Fruit fly (Drosophila melanogaster) whole organism, embryonic: ENCODE data around the gene CG43796.

Experiments used
- Bgb ChIP-seq: fragments of 200-800 bp; sonication (Bioruptor generic); IDR thresholded peaks from 2 replicates; pipeline ENCODE4 v1.3.6; 2022; ENCODE audit warnings: missing biosample characterization, missing genetic modification characterization; ENCODE audit not compliant: partially characterized antibody
- CG14441 ChIP-seq: fragments of 200-800 bp; sonication (Bioruptor generic); IDR thresholded peaks from 2 replicates; pipeline ENCODE4 v1.3.6; 2022; ENCODE audit warnings: missing biosample characterization, missing genetic modification characterization
- CG15601 ChIP-seq: fragments of 200-800 bp; sonication (Bioruptor generic); optimal IDR thresholded peaks from 3 replicates; lab custom pipeline; 2019; ENCODE audit warnings: missing biosample characterization, mild to moderate bottlenecking, missing genetic modification characterization, moderate library complexity
- CG16813 ChIP-seq: fragments of 200-800 bp; sonication (Bioruptor generic); IDR thresholded peaks from 3 replicates; pipeline ENCODE4 v1.3.6; 2022; ENCODE audit warnings: missing biosample characterization, missing genetic modification characterization; ENCODE audit not compliant: partially characterized antibody
- CG2678 ChIP-seq: fragments of 200-800 bp; sonication (Bioruptor generic); optimal IDR thresholded peaks from 3 replicates; lab custom pipeline; 2019; ENCODE audit warnings: missing biosample characterization, mild to moderate bottlenecking, missing genetic modification characterization, moderate library complexity
- CG34224 ChIP-seq: fragments of 200-800 bp; sonication (Bioruptor generic); IDR thresholded peaks from 3 replicates; pipeline ENCODE4 v1.3.6; 2022; ENCODE audit warnings: missing biosample characterization, missing genetic modification characterization; ENCODE audit not compliant: partially characterized antibody
- CG43689 ChIP-seq: fragments of 200-800 bp; sonication (Bioruptor generic); IDR thresholded peaks from 2 replicates; pipeline ENCODE4 v1.3.6; 2022; ENCODE audit warnings: missing biosample characterization, missing genetic modification characterization
- CG4707 ChIP-seq: fragments of 200-800 bp; sonication (Bioruptor generic); optimal IDR thresholded peaks from 2 replicates; lab custom pipeline; 2018; ENCODE audit warnings: missing biosample characterization, mild to moderate bottlenecking, missing genetic modification characterization, moderate library complexity
- CG6765 ChIP-seq: fragments of 200-800 bp; sonication (Bioruptor generic); optimal IDR thresholded peaks from 3 replicates; lab custom pipeline; 2017; ENCODE audit warnings: missing biosample characterization, mild to moderate bottlenecking, missing genetic modification characterization
- CrebB ChIP-seq: fragments of 200-800 bp; sonication (Bioruptor generic); optimal IDR thresholded peaks from 3 replicates; lab custom pipeline; 2018; ENCODE audit warnings: missing biosample characterization, mild to moderate bottlenecking, missing genetic modification characterization
- Deaf1 ChIP-seq: fragments of 200-800 bp; optimal IDR thresholded peaks from 3 replicates; lab custom pipeline; 2019; ENCODE audit warnings: missing biosample characterization, mild to moderate bottlenecking, missing genetic modification characterization, moderate library complexity
- Dll ChIP-seq: fragments of 200-800 bp; sonication (Bioruptor generic); IDR thresholded peaks from 4 replicates; pipeline ENCODE4 v1.3.6; 2022; ENCODE audit warnings: missing biosample characterization, missing genetic modification characterization; ENCODE audit not compliant: partially characterized antibody
- Drgx ChIP-seq: fragments of 200-800 bp; sonication (Bioruptor generic); IDR thresholded peaks from 2 replicates; pipeline ENCODE4 v1.3.6; 2022; ENCODE audit warnings: missing biosample characterization, missing genetic modification characterization
- E2f1 ChIP-seq: fragments of 200-800 bp; sonication (Bioruptor generic); IDR thresholded peaks from 2 replicates; pipeline ENCODE4 v1.3.6; 2022; ENCODE audit warnings: missing biosample characterization, missing genetic modification characterization
- Ets97D ChIP-seq: fragments of 200-800 bp; sonication (Bioruptor generic); optimal IDR thresholded peaks from 3 replicates; lab custom pipeline; 2016; ENCODE audit warnings: missing biosample characterization, missing genetic modification characterization
- Gug ChIP-seq: fragments of 200-800 bp; sonication (Bioruptor generic); IDR thresholded peaks from 4 replicates; pipeline ENCODE4 v1.3.6; 2022; ENCODE audit warnings: missing biosample characterization, missing genetic modification characterization
- H15 ChIP-seq: fragments of 200-800 bp; sonication (Bioruptor generic); IDR thresholded peaks from 3 replicates; pipeline ENCODE4 v1.3.6; 2022; ENCODE audit warnings: missing biosample characterization, missing genetic modification characterization
- H2.0 ChIP-seq: fragments of 200-800 bp; sonication (Bioruptor generic); IDR thresholded peaks from 2 replicates; pipeline ENCODE4 v1.3.6; 2022; ENCODE audit warnings: missing biosample characterization, missing genetic modification characterization
- HLH54F ChIP-seq: fragments of 200-800 bp; sonication (Bioruptor generic); optimal IDR thresholded peaks from 3 replicates; lab custom pipeline; 2016; ENCODE audit warnings: missing biosample characterization, missing genetic modification characterization
- Hand ChIP-seq: fragments of 200-800 bp; sonication (Bioruptor generic); optimal IDR thresholded peaks from 2 replicates; lab custom pipeline; 2017; ENCODE audit warnings: mild to moderate bottlenecking, missing biosample characterization, missing genetic modification reagents, missing genetic modification characterization
- Hmx ChIP-seq: fragments of 200-800 bp; sonication (Bioruptor generic); optimal IDR thresholded peaks from 2 replicates; lab custom pipeline; 2016; ENCODE audit warnings: missing biosample characterization, missing genetic modification characterization
- Max ChIP-seq: fragments of 200-800 bp; sonication (Bioruptor generic); optimal IDR thresholded peaks from 2 replicates; lab custom pipeline; 2016; ENCODE audit warnings: missing biosample characterization, mild to moderate bottlenecking, missing genetic modification characterization
- Mrtf ChIP-seq: fragments of 200-800 bp; sonication (Bioruptor generic); IDR thresholded peaks from 3 replicates; pipeline ENCODE4 v1.3.6; 2022; ENCODE audit warnings: missing biosample characterization, missing genetic modification characterization
- Sox102F ChIP-seq: fragments of 200-800 bp; sonication (Bioruptor generic); optimal IDR thresholded peaks from 2 replicates; lab custom pipeline; 2018; ENCODE audit warnings: missing biosample characterization, mild to moderate bottlenecking, missing genetic modification characterization, moderate library complexity
- Stat92E ChIP-seq, 3 experiments: fragments of >200 bp in 2 of 3; fragments of 200-800 bp in 1 of 3; sonication (Bioruptor generic) in 1 of 3; optimal IDR thresholded peaks; 2 replicates each; lab custom pipeline; 2017 to 2019; ENCODE audit warnings: missing biosample characterization in 3 of 3, missing genetic modification characterization in 3 of 3, mild to moderate bottlenecking in 1 of 3, moderate library complexity in 1 of 3
- bbx ChIP-seq: fragments of 200-800 bp; sonication (Bioruptor generic); IDR thresholded peaks from 2 replicates; pipeline ENCODE4 v1.3.6; 2022; ENCODE audit warnings: missing biosample characterization, missing genetic modification characterization; ENCODE audit not compliant: partially characterized antibody
- bsh ChIP-seq, 2 experiments: fragments of 200-800 bp; sonication (Bioruptor generic); optimal IDR thresholded peaks; 2 replicates each; lab custom pipeline; 2017 to 2018; ENCODE audit warnings: mild to moderate bottlenecking in 2 of 2, missing biosample characterization in 2 of 2, missing genetic modification characterization in 2 of 2, moderate library complexity in 1 of 2
- cg ChIP-seq: fragments of 200-800 bp; sonication (Bioruptor generic); optimal IDR thresholded peaks from 3 replicates; lab custom pipeline; 2019; ENCODE audit warnings: missing biosample characterization, mild to moderate bottlenecking, missing genetic modification characterization, moderate library complexity
- chn ChIP-seq: fragments of 200-800 bp; sonication (Bioruptor generic); optimal IDR thresholded peaks from 2 replicates; lab custom pipeline; 2016; ENCODE audit warnings: missing biosample characterization, missing genetic modification characterization
- crc ChIP-seq: fragments of 200-800 bp; sonication (Bioruptor generic); optimal IDR thresholded peaks from 2 replicates; lab custom pipeline; 2016; ENCODE audit warnings: missing biosample characterization, missing genetic modification characterization
- croc ChIP-seq: fragments of 200-800 bp; sonication (Bioruptor generic); conservative IDR thresholded peaks from 3 replicates; pipeline ENCODE4 v1.3.6; 2022; ENCODE audit warnings: missing biosample characterization, missing genetic modification characterization
- dysf ChIP-seq: fragments of 200-800 bp; sonication (Bioruptor generic); IDR thresholded peaks from 3 replicates; pipeline ENCODE4 v1.3.6; 2022; ENCODE audit warnings: missing biosample characterization, missing genetic modification characterization
- grn ChIP-seq: fragments of 200-800 bp; sonication (Bioruptor generic); optimal IDR thresholded peaks from 3 replicates; lab custom pipeline; 2017; ENCODE audit warnings: missing biosample characterization, missing genetic modification characterization
- insv ChIP-seq, 2 experiments: fragments of 200-800 bp; sonication (Bioruptor generic); optimal IDR thresholded peaks; 3 replicates each; lab custom pipeline; 2016 to 2018; ENCODE audit warnings: missing biosample characterization in 2 of 2, missing genetic modification characterization in 2 of 2
- jumu ChIP-seq: fragments of 200-800 bp; sonication (Bioruptor generic); optimal IDR thresholded peaks from 3 replicates; lab custom pipeline; 2016; ENCODE audit warnings: missing biosample characterization, missing genetic modification characterization
- ken ChIP-seq: fragments of 200-800 bp; sonication (Bioruptor generic); IDR thresholded peaks from 3 replicates; pipeline ENCODE4 v1.3.6; 2022; ENCODE audit warnings: missing biosample characterization, missing genetic modification characterization
- kni ChIP-seq: fragments of 200-800 bp; sonication (Bioruptor generic); optimal IDR thresholded peaks from 3 replicates; lab custom pipeline; 2017; ENCODE audit warnings: mild to moderate bottlenecking, missing biosample characterization, missing genetic modification reagents, missing genetic modification characterization
- lab ChIP-seq: fragments of 200-800 bp; sonication (Bioruptor generic); optimal IDR thresholded peaks from 3 replicates; lab custom pipeline; 2017; ENCODE audit warnings: missing biosample characterization, missing genetic modification characterization, mild to moderate bottlenecking, moderate library complexity, missing genetic modification reagents
- lola ChIP-seq, 3 experiments: fragments of >200 bp in 2 of 3; fragments of 200-800 bp in 1 of 3; sonication (Bioruptor generic) in 1 of 3; optimal IDR thresholded peaks; 2 replicates each; lab custom pipeline; 2017 to 2019; ENCODE audit warnings: missing biosample characterization in 3 of 3, missing genetic modification characterization in 3 of 3, mild to moderate bottlenecking in 1 of 3, moderate library complexity in 1 of 3
- lov ChIP-seq, 2 experiments: fragments of 200-800 bp in 1 of 2; fragments of >200 bp in 1 of 2; sonication (Bioruptor generic) in 1 of 2; IDR thresholded peaks in 1 of 2; optimal IDR thresholded peaks in 1 of 2; 2 replicates in 1 of 2; 3 replicates in 1 of 2; pipeline versions ENCODE4 v1.3.6 to Lab custom; 2017 to 2022; ENCODE audit warnings: missing biosample characterization in 1 of 2, missing genetic modification characterization in 1 of 2
- maf-S ChIP-seq: fragments of 200-800 bp; sonication (Bioruptor generic); optimal IDR thresholded peaks from 2 replicates; lab custom pipeline; 2016; ENCODE audit warnings: missing biosample characterization, missing genetic modification characterization
- mam ChIP-seq: fragments of 200-800 bp; sonication (Bioruptor generic); optimal IDR thresholded peaks from 3 replicates; lab custom pipeline; 2016; ENCODE audit warnings: missing biosample characterization, missing genetic modification characterization
- mirr ChIP-seq: fragments of 200-800 bp; sonication (Bioruptor generic); optimal IDR thresholded peaks from 3 replicates; lab custom pipeline; 2018; ENCODE audit warnings: missing biosample characterization, mild to moderate bottlenecking, missing genetic modification characterization
- nmo ChIP-seq: fragments of 200-800 bp; sonication (Bioruptor generic); optimal IDR thresholded peaks from 2 replicates; lab custom pipeline; 2018; ENCODE audit warnings: missing biosample characterization, mild to moderate bottlenecking, missing genetic modification characterization, moderate library complexity
- peb ChIP-seq: fragments of 200-800 bp; sonication (Bioruptor generic); IDR thresholded peaks from 2 replicates; pipeline ENCODE4 v1.3.6; 2022; ENCODE audit warnings: missing biosample characterization, missing genetic modification characterization
- row ChIP-seq: fragments of 200-800 bp; sonication (Bioruptor generic); IDR thresholded peaks from 3 replicates; pipeline ENCODE4 v1.3.6; 2022; ENCODE audit warnings: missing biosample characterization, missing genetic modification characterization
- sob ChIP-seq: fragments of 200-800 bp; sonication (Bioruptor generic); IDR thresholded peaks from 2 replicates; pipeline ENCODE4 v1.3.6; 2022; ENCODE audit warnings: missing biosample characterization, missing genetic modification characterization
- stc ChIP-seq: fragments of 200-800 bp; sonication (Bioruptor generic); IDR thresholded peaks from 2 replicates; pipeline ENCODE4 v1.3.6; 2022; ENCODE audit warnings: missing biosample characterization, missing genetic modification characterization
- tin ChIP-seq: fragments of 200-800 bp; sonication (Bioruptor generic); optimal IDR thresholded peaks from 3 replicates; lab custom pipeline; 2016; ENCODE audit warnings: missing biosample characterization, missing genetic modification characterization

CG43796 gene

dm6 chr2L:8517256-8517694 is 35.1 kb downstream of the CG43796 start, which contains the start of the genes mRpL51 and Uba4 (continued):
- TF ChIP-seq maf-S: no peak
- TF ChIP-seq tin (GFP tag; lab: Kevin White, UChicago): peak; percentile 45
- no peak for TF ChIP-seq Mrtf (GFP tag; lab: Robert Waterston, UW)
- TF ChIP-seq mam (GFP tag; lab: Kevin White, UChicago): peak; percentile 55
- TF ChIP-seq Hmx (GFP tag; lab: Kevin White, UChicago): no peak
- no peak for TF ChIP-seq E2f1 (GFP tag; lab: Robert Waterston, UW)
- no peak for TF ChIP-seq croc (GFP tag; lab: Robert Waterston, UW)
- TF ChIP-seq CG14441 (GFP tag; lab: Robert Waterston, UW): no peak
- peak; percentile 73; the same call in 3 of the 4 replicates for TF ChIP-seq Dll (GFP tag; lab: Robert Waterston, UW)
- peak; percentile 39; the same call in 1 of the 3 replicates for TF ChIP-seq row
- TF ChIP-seq nmo (GFP tag; lab: Kevin White, UChicago): peak; percentile 30
- TF ChIP-seq H2.0: no peak
- TF ChIP-seq jumu (GFP tag; lab: Kevin White, UChicago): peak; percentile 18
- TF ChIP-seq CG6765: no peak
- TF ChIP-seq Drgx (GFP tag; lab: Robert Waterston, UW): no peak
- no peak for TF ChIP-seq Gug
- no peak for TF ChIP-seq crc (GFP tag; lab: Kevin White, UChicago)
- no peak for TF ChIP-seq CrebB (tag; lab: Kevin White, UChicago)
- TF ChIP-seq Sox102F (GFP tag; lab: Kevin White, UChicago): no peak
- no peak for TF ChIP-seq lab (GFP tag; lab: Kevin White, UChicago)
- peak; percentile 43 for TF ChIP-seq Deaf1 (tag; lab: Kevin White, UChicago)
- peak; percentile 42; the same call in 1 of the 2 replicates for TF ChIP-seq bbx (GFP tag; lab: Robert Waterston, UW)
- peak; percentile 10 for TF ChIP-seq CG15601
- peak; percentile 47 for TF ChIP-seq Ets97D (GFP tag; lab: Kevin White, UChicago)
- TF ChIP-seq kni: peak; percentile 25
- TF ChIP-seq H15 (GFP tag; lab: Robert Waterston, UW): no peak
- no peak for TF ChIP-seq cg (GFP tag; lab: Kevin White, UChicago)
- peak; percentile 56 for TF ChIP-seq mirr (GFP tag; lab: Kevin White, UChicago)
- TF ChIP-seq dysf: no peak
- TF ChIP-seq lov (optimal IDR thresholded peaks at IDR 0.05; lab: Kevin White, UChicago): no peak
- no peak for TF ChIP-seq lov (GFP tag; IDR thresholded peaks at IDR 0.05; lab: Robert Waterston, UW)
- TF ChIP-seq bsh (GFP tag; optimal IDR thresholded peaks at IDR 0.05; lab: Kevin White, UChicago): peak in 1 of 2 experiments; percentile 16
- no peak for TF ChIP-seq stc
- TF ChIP-seq HLH54F (GFP tag; lab: Kevin White, UChicago): peak; percentile 51
- TF ChIP-seq CG34224: peak; percentile 49; the same call in 2 of the 3 replicates
- no peak for TF ChIP-seq ken (GFP tag; lab: Robert Waterston, UW)
- no peak for TF ChIP-seq lola (GFP tag; optimal IDR thresholded peaks at IDR 0.05; lab: Kevin White, UChicago)
- no peak for TF ChIP-seq sob (GFP tag; lab: Robert Waterston, UW)
- TF ChIP-seq CG16813 (GFP tag; lab: Robert Waterston, UW): peak; percentile 59; the same call in 2 of the 3 replicates
- TF ChIP-seq Hand (GFP tag; lab: Kevin White, UChicago): peak; percentile 31
- TF ChIP-seq Max: peak; percentile 44
- TF ChIP-seq peb (GFP tag; lab: Robert Waterston, UW): no peak
- TF ChIP-seq chn (GFP tag; lab: Kevin White, UChicago): peak; percentile 26
- peak; percentile 50; the same call in 1 of the 2 replicates for TF ChIP-seq Bgb (GFP tag; lab: Robert Waterston, UW)
- TF ChIP-seq CG2678 (tag; lab: Kevin White, UChicago): no peak
- peak; percentile 69 for TF ChIP-seq CG4707
- no peak for TF ChIP-seq insv (GFP tag; optimal IDR thresholded peaks at IDR 0.05; lab: Kevin White, UChicago)
- TF ChIP-seq Stat92E (GFP tag; optimal IDR thresholded peaks at IDR 0.05; lab: Kevin White, UChicago): no peak
- TF ChIP-seq grn (GFP tag; lab: Kevin White, UChicago): no peak
- TF ChIP-seq CG43689 (GFP tag; lab: Robert Waterston, UW): no peak
